Worm (Caenorhabditis elegans) whole organism, mixed stage, embryonic: Measurements from ENCODE around the gene mlc-4.

ENCODE experiments used
- ceh-39 ChIP-seq: fragments of 150-350 bp; optimal IDR thresholded peaks from 2 replicates; lab custom pipeline; 2014; ENCODE audit warnings: missing biosample characterization, missing genetic modification characterization
- elt-3 ChIP-seq: fragments of 150-350 bp; optimal IDR thresholded peaks from 2 replicates; lab custom pipeline; 2014; ENCODE audit warnings: missing biosample characterization, missing genetic modification characterization
- ham-2 ChIP-seq: fragments of 200-800 bp; sonication (Bioruptor generic); optimal IDR thresholded peaks from 2 replicates; lab custom pipeline; 2018; ENCODE audit warnings: mild to moderate bottlenecking, missing genetic modification characterization, missing compliant biosample characterization
- lin-13 ChIP-seq: fragments of 150-350 bp; optimal IDR thresholded peaks from 2 replicates; lab custom pipeline; 2014; ENCODE audit warnings: missing biosample characterization, missing genetic modification characterization
- nhr-12 ChIP-seq: fragments of 150-350 bp; optimal IDR thresholded peaks from 2 replicates; lab custom pipeline; 2014; ENCODE audit warnings: missing biosample characterization, missing genetic modification characterization
- nhr-28 ChIP-seq: fragments of 150-350 bp; optimal IDR thresholded peaks from 2 replicates; lab custom pipeline; 2014; ENCODE audit warnings: missing biosample characterization, missing genetic modification characterization
- nhr-76 ChIP-seq: sonication (generic microtip); optimal IDR thresholded peaks from 2 replicates; lab custom pipeline; 2017; ENCODE audit warnings: missing biosample characterization, missing genetic modification characterization
- pha-4 ChIP-seq: fragments of 150-350 bp; optimal IDR thresholded peaks from 2 replicates; lab custom pipeline; 2018; ENCODE audit warnings: missing biosample characterization, missing genetic modification reagents, missing genetic modification characterization
- sptf-1 ChIP-seq: sonication (generic microtip); optimal IDR thresholded peaks from 2 replicates; lab custom pipeline; 2017; ENCODE audit warnings: mild to moderate bottlenecking, missing genetic modification characterization, moderate library complexity, missing compliant biosample characterization
- unc-62 ChIP-seq: fragments of 150-350 bp; optimal IDR thresholded peaks from 2 replicates; lab custom pipeline; 2014; ENCODE audit warnings: missing biosample characterization, missing genetic modification reagents, missing genetic modification characterization
- ztf-11 ChIP-seq: fragments of 150-350 bp; optimal IDR thresholded peaks from 2 replicates; lab custom pipeline; 2014; ENCODE audit warnings: missing biosample characterization, missing genetic modification characterization

ce11 chrIII:3370770-3371169, 22.8 kb downstream of the mlc-4 start:
- TF ChIP-seq pha-4 (tag; lab: Kevin White, UChicago) (no peak), elt-3 (no peak), nhr-76 (tag; lab: Kevin White, UChicago) (no peak), ham-2 (GFP tag; lab: Kevin White, UChicago) (no peak), sptf-1 (tag; lab: Kevin White, UChicago) (no peak), lin-13 (tag; lab: Kevin White, UChicago) (no peak), ceh-39 (no peak), nhr-12 (tag; lab: Kevin White, UChicago) (no peak), ztf-11 (no peak), nhr-28 (tag; lab: Kevin White, UChicago) (no peak), unc-62 (GFP tag; lab: Kevin White, UChicago) (no peak)
